Fruit fly (Drosophila melanogaster) S2 (cell line): ENCODE measurements around the gene CG8958.

Experiments used
- CG8478 ChIP-seq: fragments of >200 bp; optimal IDR thresholded peaks from 2 replicates; lab custom pipeline; 2018
- CTCF ChIP-seq, 2 experiments: fragments of >200 bp; optimal IDR thresholded peaks; 2 replicates each; lab custom pipeline; 2018

CG8958 gene

DNA sequence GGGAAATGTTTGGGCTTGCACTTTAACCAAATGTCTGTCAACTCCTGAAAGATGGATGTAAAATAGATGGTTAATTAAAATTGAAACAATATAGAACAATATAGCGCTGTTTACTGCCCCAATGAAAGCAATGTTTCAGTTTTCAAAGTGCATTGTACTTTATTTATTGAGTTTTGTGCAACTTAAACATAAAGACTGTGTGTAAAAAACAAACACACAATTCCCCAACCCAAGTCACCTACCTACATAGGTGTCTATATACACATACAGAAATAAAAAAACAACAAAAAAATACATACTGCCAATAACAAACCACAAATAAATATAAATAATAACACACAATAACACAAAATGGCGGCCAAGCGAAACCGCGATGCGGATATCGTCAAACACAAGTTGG lies at the start of gene CG8958:
Gene CG8958, plus strand, starts transcription at position 301 of the 400 bp plus-strand sequence.
- TF ChIP-seq CG8478 (no peak), CTCF (optimal IDR thresholded peaks at IDR 0.05; lab: Kevin White, UChicago) (no peak)

DNA sequence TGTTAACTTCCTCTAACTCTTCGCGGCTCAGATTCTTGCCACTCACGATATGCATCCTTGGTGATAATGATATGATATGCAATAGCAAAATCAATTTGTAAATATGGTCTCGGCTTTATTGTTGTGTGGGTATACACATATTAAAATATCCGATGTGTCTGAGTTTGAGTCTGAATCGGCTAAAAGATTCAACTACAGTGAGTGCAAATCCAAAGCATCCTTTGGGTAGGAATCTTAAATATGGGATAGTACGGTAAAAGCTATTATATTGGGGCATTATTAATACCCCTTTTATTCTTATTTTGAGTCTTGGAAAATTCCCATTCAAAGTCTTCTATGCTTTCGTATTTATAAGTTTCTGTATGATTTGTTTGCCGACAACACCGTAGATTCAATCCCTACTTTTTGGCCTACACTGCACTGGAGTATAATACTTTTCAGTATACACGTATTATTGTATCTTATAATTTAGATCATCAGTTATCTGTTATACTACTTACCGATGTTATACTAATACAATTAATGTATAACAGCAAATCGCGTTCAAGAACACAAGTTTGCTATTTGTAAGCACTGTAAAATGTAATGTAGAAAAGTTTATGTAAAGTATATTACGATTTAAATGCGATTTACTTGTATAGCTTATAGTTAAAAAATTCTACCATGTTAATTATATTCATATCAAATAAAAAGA lies 20.2 kb upstream of the CG8958 start, which contains the start of gene CG12395:
Gene CG12395, minus strand, starts transcription at position 179 of the 694 bp plus-strand sequence.
- TF ChIP-seq CG8478 (no peak), CTCF (optimal IDR thresholded peaks at IDR 0.05; lab: Kevin White, UChicago) (peak; percentile 33 to 35)

DNA sequence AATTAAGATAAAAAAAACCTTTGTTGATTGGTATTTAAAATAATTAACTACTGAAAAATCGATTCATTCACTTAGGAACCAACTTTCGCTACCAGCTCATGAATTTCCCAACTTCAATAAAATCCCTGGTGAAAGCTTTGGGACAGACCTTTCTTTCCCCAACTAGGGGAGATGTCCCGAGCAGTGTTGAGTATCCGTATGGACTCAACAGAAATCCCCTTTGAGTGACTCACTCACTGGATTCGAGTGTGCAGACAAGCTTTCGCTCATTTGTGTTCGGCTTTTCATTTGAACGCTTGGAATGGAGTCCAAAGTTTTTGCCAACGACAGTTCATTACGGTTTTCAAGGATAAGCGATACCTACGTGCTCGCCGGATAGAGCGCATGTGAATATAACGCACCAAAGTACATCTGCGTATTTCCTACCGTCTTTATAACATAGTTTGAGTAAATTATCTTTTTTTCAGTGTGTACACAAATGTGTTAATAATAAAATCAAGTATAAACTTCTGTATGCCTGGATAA lies 19.6 kb upstream of the CG8958 start, which contains the start of gene dpr18:
Gene dpr18, plus strand, starts transcription at position 325 of the 525 bp plus-strand sequence.
- TF ChIP-seq CTCF (optimal IDR thresholded peaks at IDR 0.05; lab: Kevin White, UChicago) (no peak), CG8478 (no peak)

dm6 chrX:16072193-16072592 lies 10.8 kb upstream of the CG8958 start:
- TF ChIP-seq CTCF (optimal IDR thresholded peaks at IDR 0.05; lab: Kevin White, UChicago) (no peak), CG8478 (no peak)

- no peak for TF ChIP-seq CG8478
- TF ChIP-seq CTCF (optimal IDR thresholded peaks at IDR 0.05; lab: Kevin White, UChicago) = no peak
Observed at dm6 chrX:16072658-16073374, 10.2 kb upstream of the CG8958 start.

DNA sequence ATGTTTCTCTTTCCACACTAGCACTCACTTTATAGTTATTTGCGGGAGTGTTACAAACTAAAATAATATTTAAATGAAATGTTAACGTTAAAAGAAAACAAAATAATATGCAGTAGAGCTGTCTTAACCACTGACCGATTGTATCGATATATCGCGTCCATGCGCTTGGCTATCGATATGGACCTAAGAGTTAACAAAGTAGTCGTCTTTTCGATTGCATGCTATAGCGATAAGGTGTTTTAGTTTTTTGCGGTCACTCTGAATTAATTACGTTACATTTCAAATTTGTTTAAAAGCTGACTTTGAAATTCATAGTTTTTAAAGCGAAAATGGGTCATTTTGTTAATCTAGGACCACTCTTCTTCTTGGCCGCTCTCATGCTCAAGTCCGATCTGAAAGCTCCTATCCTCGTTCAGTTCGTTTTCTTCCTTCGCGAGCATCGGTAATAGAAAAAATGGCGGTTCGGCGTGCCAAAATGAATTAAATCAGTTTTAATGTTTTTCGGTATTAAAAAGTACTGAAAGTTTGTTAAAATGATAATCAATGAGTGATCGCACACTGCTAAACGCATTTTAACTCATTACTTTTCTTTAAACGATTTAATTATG lies 9.6 kb upstream of the CG8958 start, which contains the start of gene Nipsnap:
Gene Nipsnap, minus strand, starts transcription at position 194 of the 608 bp plus-strand sequence.
- TF ChIP-seq CTCF (optimal IDR thresholded peaks at IDR 0.05; lab: Kevin White, UChicago) = peak in 1 of 2 experiments; percentile 28
- no peak for TF ChIP-seq CG8478

dm6 chrX:16085865-16086592 lies 3.0 kb downstream of the CG8958 start:
- TF ChIP-seq CG8478 (no peak), CTCF (optimal IDR thresholded peaks at IDR 0.05; lab: Kevin White, UChicago) (no peak)

- TF ChIP-seq CG8478 = no peak
- no peak for TF ChIP-seq CTCF (optimal IDR thresholded peaks at IDR 0.05; lab: Kevin White, UChicago)
Observed at dm6 chrX:16087496-16087895, 4.5 kb downstream of the CG8958 start.

DNA sequence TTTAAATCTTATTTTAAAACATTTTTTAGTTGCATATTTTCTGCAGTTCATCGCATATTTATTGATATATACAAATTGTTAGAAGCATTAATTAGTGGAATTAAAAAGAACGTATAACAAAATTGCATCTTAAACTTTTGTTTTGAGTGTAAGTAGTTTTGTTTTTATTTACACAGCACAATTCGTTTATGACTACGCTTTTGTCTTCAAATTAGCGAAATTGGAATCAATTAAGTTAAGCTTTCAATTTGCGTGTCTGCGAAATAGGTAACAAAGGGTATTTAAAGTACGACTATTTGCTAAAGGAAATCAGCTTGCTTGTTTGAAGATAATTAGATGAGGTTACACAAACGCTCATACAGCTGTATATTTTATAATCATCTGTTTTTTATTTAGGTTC lies 5.2 kb downstream of the CG8958 start:
- no peak for TF ChIP-seq CG8478
- no peak for TF ChIP-seq CTCF (optimal IDR thresholded peaks at IDR 0.05; lab: Kevin White, UChicago)

dm6 chrX:16089012-16089963 lies 6.3 kb downstream of the CG8958 start:
- TF ChIP-seq CG8478 (no peak), CTCF (optimal IDR thresholded peaks at IDR 0.05; lab: Kevin White, UChicago) (no peak)

- TF ChIP-seq CG8478 = no peak
- no peak for TF ChIP-seq CTCF (optimal IDR thresholded peaks at IDR 0.05; lab: Kevin White, UChicago)
Observed at dm6 chrX:16090179-16091144, 7.4 kb downstream of the CG8958 start.

DNA sequence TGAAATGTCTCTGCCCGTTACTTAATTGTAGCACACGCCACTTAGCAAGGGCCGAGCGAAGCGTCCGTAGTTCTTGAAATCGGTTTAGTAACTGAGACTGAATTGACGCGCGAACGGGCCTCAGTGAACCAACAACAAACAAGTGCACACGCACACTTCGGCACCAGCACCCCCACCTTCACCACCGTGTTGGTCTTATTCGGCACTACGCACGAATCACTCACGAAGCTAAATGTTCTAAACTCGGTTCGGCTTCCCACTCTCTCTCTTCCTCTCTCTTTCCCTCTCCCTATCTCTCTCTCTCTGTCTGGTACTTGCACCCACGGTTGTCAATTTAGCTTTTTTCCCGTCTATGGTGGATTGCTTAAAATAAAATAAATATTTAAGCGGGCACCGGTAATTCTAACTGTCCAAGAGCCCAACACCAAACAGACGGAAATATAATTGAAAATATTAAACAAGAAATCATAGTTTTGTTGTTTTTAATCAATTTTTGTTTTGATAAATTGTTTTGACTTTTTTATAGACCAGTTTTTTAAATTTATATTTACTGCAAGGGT lies 8.5 kb downstream of the CG8958 start, which contains the start of gene Tob:
Gene Tob, minus strand, starts transcription at position 65 of the 560 bp plus-strand sequence.
- TF ChIP-seq CG8478 (no peak), CTCF (optimal IDR thresholded peaks at IDR 0.05; lab: Kevin White, UChicago) (no peak)
